Fruit fly (Drosophila melanogaster) whole organism, embryonic: Measurements from ENCODE around the gene RpS9.
A peak's percentile ranks its signal among the peaks of the same experiment; 100 is the strongest.

Experiments used
- Asciz ChIP-seq: fragments of 200-800 bp; sonication (Bioruptor generic); optimal IDR thresholded peaks from 2 replicates; lab custom pipeline; 2017; ENCODE audit warnings: missing biosample characterization, mild to moderate bottlenecking, missing genetic modification characterization, missing genetic modification reagents
- Awh ChIP-seq: fragments of 200-800 bp; sonication (Bioruptor generic); IDR thresholded peaks from 2 replicates; pipeline ENCODE4, ENCODE4 v1.3.6; 2022; ENCODE audit warnings: missing biosample characterization, missing genetic modification characterization
- B-H1 ChIP-seq: fragments of 200-800 bp; sonication (Bioruptor generic); IDR thresholded peaks from 3 replicates; pipeline ENCODE4 v1.3.6; 2022; ENCODE audit warnings: missing biosample characterization, missing genetic modification characterization
- B-H2 ChIP-seq: fragments of 200-800 bp; sonication (Bioruptor generic); optimal IDR thresholded peaks from 2 replicates; lab custom pipeline; 2018; ENCODE audit warnings: missing biosample characterization, mild to moderate bottlenecking, missing genetic modification characterization
- CG11695 ChIP-seq: fragments of 200-800 bp; sonication (Bioruptor generic); IDR thresholded peaks from 3 replicates; pipeline ENCODE4 v1.3.6; 2022; ENCODE audit warnings: missing biosample characterization, missing genetic modification characterization
- CG12071 ChIP-seq: fragments of 200-800 bp; sonication (Bioruptor generic); optimal IDR thresholded peaks from 3 replicates; lab custom pipeline; 2018; ENCODE audit warnings: missing biosample characterization, mild to moderate bottlenecking, missing genetic modification characterization
- CG12744 ChIP-seq: fragments of 200-800 bp; sonication (Bioruptor generic); optimal IDR thresholded peaks from 2 replicates; lab custom pipeline; 2016; ENCODE audit warnings: missing biosample characterization, missing genetic modification characterization
- CG13287 ChIP-seq: fragments of 200-800 bp; sonication (Bioruptor generic); IDR thresholded peaks from 2 replicates; pipeline ENCODE4 v1.3.6; 2022; ENCODE audit warnings: missing biosample characterization, missing genetic modification characterization; ENCODE audit not compliant: partially characterized antibody
- CG13296 ChIP-seq: fragments of 200-800 bp; sonication (Bioruptor generic); optimal IDR thresholded peaks from 3 replicates; lab custom pipeline; 2018; ENCODE audit warnings: missing biosample characterization, mild to moderate bottlenecking, missing genetic modification characterization
- CG13424 ChIP-seq: fragments of 200-800 bp; sonication (Bioruptor generic); optimal IDR thresholded peaks from 2 replicates; lab custom pipeline; 2019; ENCODE audit warnings: missing biosample characterization, mild to moderate bottlenecking, missing genetic modification characterization, moderate library complexity
- CG15601 ChIP-seq: fragments of 200-800 bp; sonication (Bioruptor generic); optimal IDR thresholded peaks from 3 replicates; lab custom pipeline; 2019; ENCODE audit warnings: missing biosample characterization, mild to moderate bottlenecking, missing genetic modification characterization, moderate library complexity
- CG16863 ChIP-seq: fragments of 200-800 bp; sonication (Bioruptor generic); optimal IDR thresholded peaks from 3 replicates; lab custom pipeline; 2016; ENCODE audit warnings: missing biosample characterization, missing genetic modification characterization
- CG17328 ChIP-seq: fragments of 200-800 bp; sonication (Bioruptor generic); IDR thresholded peaks from 2 replicates; pipeline ENCODE4 v1.3.6; 2022; ENCODE audit warnings: missing biosample characterization, missing genetic modification characterization
- CG3847 ChIP-seq: fragments of 200-800 bp; sonication (Bioruptor generic); IDR thresholded peaks from 2 replicates; pipeline ENCODE4 v1.3.6; 2022; ENCODE audit warnings: missing biosample characterization, missing genetic modification characterization
- CG5180 ChIP-seq: fragments of 200-800 bp; sonication (Bioruptor generic); optimal IDR thresholded peaks from 3 replicates; lab custom pipeline; 2017; ENCODE audit warnings: missing biosample characterization, missing genetic modification characterization, mild to moderate bottlenecking, moderate library complexity, missing genetic modification reagents
- CG5245 ChIP-seq: fragments of 200-800 bp; sonication (Bioruptor generic); optimal IDR thresholded peaks from 3 replicates; lab custom pipeline; 2016; ENCODE audit warnings: missing biosample characterization, missing genetic modification characterization
- CG6854 ChIP-seq: fragments of 200-800 bp; sonication (Bioruptor generic); optimal IDR thresholded peaks from 3 replicates; lab custom pipeline; 2017; ENCODE audit warnings: missing biosample characterization, mild to moderate bottlenecking, missing genetic modification characterization
- CG7839 ChIP-seq: fragments of 200-800 bp; sonication (Bioruptor generic); optimal IDR thresholded peaks from 3 replicates; lab custom pipeline; 2018; ENCODE audit warnings: missing biosample characterization, mild to moderate bottlenecking, missing genetic modification characterization, moderate library complexity
- CG8281 ChIP-seq: fragments of 200-800 bp; sonication (Bioruptor generic); optimal IDR thresholded peaks from 2 replicates; lab custom pipeline; 2018; ENCODE audit warnings: missing biosample characterization, mild to moderate bottlenecking, missing genetic modification characterization, moderate library complexity
- CG8388 ChIP-seq: fragments of 200-800 bp; sonication (Bioruptor generic); optimal IDR thresholded peaks from 2 replicates; lab custom pipeline; 2019; ENCODE audit warnings: missing biosample characterization, mild to moderate bottlenecking, missing genetic modification characterization, moderate library complexity
- CG9609 ChIP-seq: fragments of 200-800 bp; sonication (Bioruptor generic); optimal IDR thresholded peaks from 3 replicates; lab custom pipeline; 2016; ENCODE audit warnings: missing biosample characterization, missing genetic modification characterization
- CG9797 ChIP-seq: fragments of 200-800 bp; sonication (Bioruptor generic); optimal IDR thresholded peaks from 3 replicates; lab custom pipeline; 2018; ENCODE audit warnings: missing biosample characterization, mild to moderate bottlenecking, missing genetic modification characterization
- D ChIP-seq, 2 experiments: fragments of 200-800 bp in 1 of 2; fragments of >200 bp in 1 of 2; sonication (Bioruptor generic) in 1 of 2; optimal IDR thresholded peaks; 2 replicates in 1 of 2; 3 replicates in 1 of 2; lab custom pipeline; 2017; ENCODE audit warnings: mild to moderate bottlenecking in 1 of 2, missing biosample characterization in 1 of 2, missing genetic modification characterization in 1 of 2, missing genetic modification reagents in 1 of 2
- Drgx ChIP-seq: fragments of 200-800 bp; sonication (Bioruptor generic); IDR thresholded peaks from 2 replicates; pipeline ENCODE4 v1.3.6; 2022; ENCODE audit warnings: missing biosample characterization, missing genetic modification characterization
- Fer1 ChIP-seq: fragments of 200-800 bp; sonication (Bioruptor generic); optimal IDR thresholded peaks from 2 replicates; lab custom pipeline; 2017; ENCODE audit warnings: missing biosample characterization, mild to moderate bottlenecking, missing genetic modification characterization
- HmgD ChIP-seq: fragments of 200-800 bp; sonication (Bioruptor generic); optimal IDR thresholded peaks from 3 replicates; lab custom pipeline; 2016; ENCODE audit warnings: missing biosample characterization, missing genetic modification characterization
- Hr78 ChIP-seq, 2 experiments: fragments of 200-800 bp in 1 of 2; fragments of >200 bp in 1 of 2; sonication (Bioruptor generic) in 1 of 2; optimal IDR thresholded peaks; 2 replicates each; lab custom pipeline; 2017 to 2019; ENCODE audit warnings: missing biosample characterization in 2 of 2, missing genetic modification characterization in 2 of 2, mild to moderate bottlenecking in 1 of 2, moderate library complexity in 1 of 2
- Jarid2 ChIP-seq: fragments of 200-800 bp; sonication (Bioruptor generic); optimal IDR thresholded peaks from 3 replicates; lab custom pipeline; 2017; ENCODE audit warnings: mild to moderate bottlenecking, missing biosample characterization, missing genetic modification reagents, missing genetic modification characterization
- Sin3A ChIP-seq: fragments of >200 bp; optimal IDR thresholded peaks from 2 replicates; lab custom pipeline; 2018
- Spps ChIP-seq: fragments of 200-800 bp; sonication (Bioruptor generic); optimal IDR thresholded peaks from 2 replicates; lab custom pipeline; 2018; ENCODE audit warnings: missing biosample characterization, mild to moderate bottlenecking, missing genetic modification characterization
- Sry-δ ChIP-seq: fragments of 200-800 bp; sonication (Bioruptor generic); optimal IDR thresholded peaks from 2 replicates; lab custom pipeline; 2016; ENCODE audit warnings: missing biosample characterization, missing genetic modification characterization
- btn ChIP-seq: fragments of 200-800 bp; sonication (Bioruptor generic); optimal IDR thresholded peaks from 2 replicates; lab custom pipeline; 2016; ENCODE audit warnings: missing biosample characterization, missing genetic modification characterization
- chif ChIP-seq, 2 experiments: fragments of 200-800 bp; sonication (Bioruptor generic); optimal IDR thresholded peaks; 3 replicates each; lab custom pipeline; 2016; ENCODE audit warnings: missing biosample characterization in 2 of 2, missing genetic modification characterization in 2 of 2
- croc ChIP-seq: fragments of 200-800 bp; sonication (Bioruptor generic); conservative IDR thresholded peaks from 3 replicates; pipeline ENCODE4 v1.3.6; 2022; ENCODE audit warnings: missing biosample characterization, missing genetic modification characterization
- fd3F ChIP-seq: fragments of 200-800 bp; sonication (Bioruptor generic); optimal IDR thresholded peaks from 2 replicates; lab custom pipeline; 2018; ENCODE audit warnings: missing biosample characterization, mild to moderate bottlenecking, missing genetic modification characterization, moderate library complexity
- lbe ChIP-seq: fragments of 200-800 bp; sonication (Bioruptor generic); optimal IDR thresholded peaks from 2 replicates; lab custom pipeline; 2016; ENCODE audit warnings: missing biosample characterization, mild to moderate bottlenecking, missing genetic modification characterization
- lola ChIP-seq, 3 experiments: fragments of >200 bp in 2 of 3; fragments of 200-800 bp in 1 of 3; sonication (Bioruptor generic) in 1 of 3; optimal IDR thresholded peaks; 2 replicates each; lab custom pipeline; 2017 to 2019; ENCODE audit warnings: missing biosample characterization in 3 of 3, missing genetic modification characterization in 3 of 3, mild to moderate bottlenecking in 1 of 3, moderate library complexity in 1 of 3
- mam ChIP-seq: fragments of 200-800 bp; sonication (Bioruptor generic); optimal IDR thresholded peaks from 3 replicates; lab custom pipeline; 2016; ENCODE audit warnings: missing biosample characterization, missing genetic modification characterization
- odd ChIP-seq: fragments of 200-800 bp; sonication (Bioruptor generic); optimal IDR thresholded peaks from 2 replicates; lab custom pipeline; 2017; ENCODE audit warnings: missing biosample characterization, mild to moderate bottlenecking, missing genetic modification characterization
- pb ChIP-seq: fragments of 200-800 bp; sonication (Bioruptor generic); optimal IDR thresholded peaks from 3 replicates; lab custom pipeline; 2016; ENCODE audit warnings: missing biosample characterization, missing genetic modification characterization
- pnt ChIP-seq: fragments of 200-800 bp; sonication (Bioruptor generic); optimal IDR thresholded peaks from 3 replicates; lab custom pipeline; 2016; ENCODE audit warnings: missing biosample characterization, missing genetic modification characterization
- row ChIP-seq: fragments of 200-800 bp; sonication (Bioruptor generic); IDR thresholded peaks from 3 replicates; pipeline ENCODE4 v1.3.6; 2022; ENCODE audit warnings: missing biosample characterization, missing genetic modification characterization
- scrt ChIP-seq: fragments of 200-800 bp; sonication (Bioruptor generic); optimal IDR thresholded peaks from 2 replicates; lab custom pipeline; 2018; ENCODE audit warnings: missing biosample characterization, mild to moderate bottlenecking, missing genetic modification characterization, moderate library complexity
- sima ChIP-seq: fragments of 200-800 bp; sonication (Bioruptor generic); optimal IDR thresholded peaks from 2 replicates; lab custom pipeline; 2016; ENCODE audit warnings: missing biosample characterization, missing genetic modification characterization
- slou ChIP-seq: fragments of 200-800 bp; sonication (Bioruptor generic); optimal IDR thresholded peaks from 3 replicates; lab custom pipeline; 2016; ENCODE audit warnings: missing biosample characterization, missing genetic modification characterization
- tap ChIP-seq: fragments of 200-800 bp; optimal IDR thresholded peaks from 3 replicates; lab custom pipeline; 2019; ENCODE audit warnings: missing biosample characterization, mild to moderate bottlenecking, missing genetic modification characterization, moderate library complexity
- tna ChIP-seq: fragments of 200-800 bp; sonication (Bioruptor generic); IDR thresholded peaks from 2 replicates; pipeline ENCODE4 v1.3.6; 2022; ENCODE audit warnings: missing biosample characterization, missing genetic modification characterization; ENCODE audit not compliant: partially characterized antibody

Gene RpS9

DNA sequence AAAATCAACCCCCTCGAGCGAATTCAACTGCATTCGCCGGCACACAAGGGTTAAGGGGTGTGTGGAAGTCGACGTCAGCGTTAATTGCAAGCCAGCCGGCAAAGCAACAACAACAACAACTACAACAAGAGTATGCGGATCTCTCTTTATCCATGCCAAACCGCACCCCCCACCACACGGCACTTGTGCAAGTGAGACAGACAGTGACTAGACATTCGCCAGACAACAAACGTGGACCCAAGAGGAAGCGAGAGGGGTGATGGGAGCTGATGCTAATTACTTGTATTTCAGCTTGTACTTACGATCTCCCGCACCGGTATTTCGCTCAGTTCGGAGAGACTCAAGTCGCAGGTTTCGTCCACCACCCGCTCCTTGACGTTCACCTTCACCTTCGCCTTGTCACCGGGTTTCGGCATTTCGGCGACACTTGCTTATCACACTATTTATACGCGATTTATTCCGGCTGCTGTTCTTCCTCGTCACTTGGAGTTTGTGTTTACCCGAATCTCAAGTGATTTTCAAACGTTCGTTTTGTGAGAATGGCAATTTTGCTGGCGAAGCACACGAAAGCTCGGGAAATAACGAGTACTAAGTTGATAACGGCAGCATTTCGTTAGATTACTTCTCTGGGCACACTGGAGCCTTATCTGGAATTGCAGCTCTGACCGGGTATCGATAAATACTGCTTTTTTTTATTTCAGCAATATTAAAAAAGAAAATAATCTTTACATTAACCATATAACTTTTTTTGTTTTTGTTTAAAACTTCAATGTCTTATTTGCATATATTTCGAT is 2.1 kb downstream of the RpS9 start, which contains the start of gene CG3408 (continued):
- TF ChIP-seq odd (no peak), Awh (GFP tag; lab: Robert Waterston, UW) (no peak), Jarid2 (GFP tag; lab: Kevin White, UChicago) (no peak), B-H2 (peak; percentile 23), CG5180 (GFP tag; lab: Kevin White, UChicago) (no peak), CG13287 (GFP tag; lab: Robert Waterston, UW) (peak; percentile 57; the same call in 1 of the 2 replicates), chif (GFP tag; optimal IDR thresholded peaks at IDR 0.05; lab: Kevin White, UChicago) (no peak), CG8281 (tag; lab: Kevin White, UChicago) (no peak), sima (GFP tag; lab: Kevin White, UChicago) (no peak), CG9797 (GFP tag; lab: Kevin White, UChicago) (peak; percentile 95), CG12744 (GFP tag; lab: Kevin White, UChicago) (no peak), CG12071 (GFP tag; lab: Kevin White, UChicago) (no peak), D (optimal IDR thresholded peaks at IDR 0.05; lab: Kevin White, UChicago) (no peak), D (GFP tag; optimal IDR thresholded peaks at IDR 0.05; lab: Kevin White, UChicago) (no peak), pb (peak; percentile 24), CG3847 (GFP tag; lab: Robert Waterston, UW) (no peak), mam (GFP tag; lab: Kevin White, UChicago) (no peak), Asciz (GFP tag; lab: Kevin White, UChicago) (no peak), Sry-δ (GFP tag; lab: Kevin White, UChicago) (peak; percentile 54), Fer1 (GFP tag; lab: Kevin White, UChicago) (no peak), row (GFP tag; lab: Robert Waterston, UW) (no peak; the same call in 2 of the 3 replicates)

DNA sequence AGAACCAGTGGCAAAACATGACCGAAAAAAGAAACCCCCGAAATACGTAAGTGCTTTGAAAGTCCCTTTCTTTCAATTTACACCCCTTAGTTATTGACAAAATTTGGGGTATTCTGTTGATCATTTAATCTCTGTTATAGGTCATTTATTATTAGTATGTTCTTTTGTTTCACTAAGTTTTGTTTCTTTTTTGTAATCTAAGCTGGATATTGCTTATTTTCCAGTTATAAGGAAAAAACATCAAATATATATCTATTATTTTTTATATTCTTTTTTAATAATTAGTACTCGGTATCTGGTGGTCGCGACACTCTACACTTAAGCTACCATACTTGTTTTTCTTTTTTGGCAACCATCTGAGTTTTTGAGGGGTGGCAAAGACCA is 2.7 kb downstream of the RpS9 start:
- TF ChIP-seq CG8281 (tag; lab: Kevin White, UChicago) (no peak), CG13424 (peak; percentile 52), Hr78 (GFP tag; optimal IDR thresholded peaks at IDR 0.05; lab: Kevin White, UChicago) (peak in 1 of 2 experiments; percentile 20), B-H1 (GFP tag; lab: Robert Waterston, UW) (no peak), croc (GFP tag; lab: Robert Waterston, UW) (peak; percentile 32; the same call in 1 of the 3 replicates), fd3F (GFP tag; lab: Kevin White, UChicago) (no peak), Spps (tag; lab: Kevin White, UChicago) (peak; percentile 38), CG16863 (no peak), CG11695 (0 out of 3 replicates have a peak, but pooled peaks have one; percentile 13), CG15601 (peak; percentile 73), CG12071 (GFP tag; lab: Kevin White, UChicago) (no peak), CG13296 (GFP tag; lab: Kevin White, UChicago) (peak; percentile 51), slou (GFP tag; lab: Kevin White, UChicago) (no peak), Sin3A (lab: Kevin White, UChicago) (no peak), scrt (GFP tag; lab: Kevin White, UChicago) (peak; percentile 31), HmgD (GFP tag; lab: Kevin White, UChicago) (no peak), tap (tag; lab: Kevin White, UChicago) (peak; percentile 65), CG5245 (GFP tag; lab: Kevin White, UChicago) (peak; percentile 27), CG6854 (GFP tag; lab: Kevin White, UChicago) (no peak), pnt (GFP tag; lab: Kevin White, UChicago) (no peak), lbe (GFP tag; lab: Kevin White, UChicago) (no peak), CG7839 (tag; lab: Kevin White, UChicago) (peak; percentile 71), CG8388 (GFP tag; lab: Kevin White, UChicago) (peak; percentile 72), CG9609 (no peak), Drgx (peak; percentile 29; the same call in 1 of the 2 replicates), CG17328 (GFP tag; lab: Robert Waterston, UW) (peak; percentile 61), lola (GFP tag; optimal IDR thresholded peaks at IDR 0.05; lab: Kevin White, UChicago) (peak in 1 of 3 experiments; percentile 61), CG13287 (GFP tag; lab: Robert Waterston, UW) (no peak), tna (GFP tag; lab: Robert Waterston, UW) (no peak), btn (GFP tag; lab: Kevin White, UChicago) (no peak)
